Worm (Caenorhabditis elegans) whole organism, midembryonic: Measurements from ENCODE around the gene znf-593.

Experiments
- T22C8.4 ChIP-seq: fragments of 200-800 bp; sonication (Bioruptor generic); IDR thresholded peaks from 2 replicates; pipeline ENCODE4 v1.3.6; 2022; ENCODE audit warnings: missing genetic modification characterization, missing compliant biosample characterization
- flt-1 ChIP-seq: fragments of 200-800 bp; sonication (Bioruptor generic); IDR thresholded peaks from 2 replicates; pipeline ENCODE4 v1.3.6; 2022; ENCODE audit warnings: missing genetic modification characterization, missing compliant biosample characterization
- med-1 ChIP-seq: sonication (generic microtip); optimal IDR thresholded peaks from 2 replicates; lab custom pipeline; 2017; ENCODE audit warnings: missing genetic modification characterization, mild to moderate bottlenecking, missing compliant biosample characterization, antibody characterized with exemption, missing genetic modification reagents; ENCODE audit not compliant: insufficient read depth
- ref-1 ChIP-seq: fragments of 200-800 bp; sonication (Bioruptor generic); conservative IDR thresholded peaks from 2 replicates; pipeline ENCODE4 v1.3.6; 2022; ENCODE audit warnings: missing genetic modification reagents, missing genetic modification characterization, missing compliant biosample characterization
- tab-1 ChIP-seq: fragments of 200-800 bp; sonication (Bioruptor generic); IDR thresholded peaks from 2 replicates; pipeline ENCODE4 v1.3.6; 2022; ENCODE audit warnings: missing genetic modification characterization, missing compliant biosample characterization
- ztf-23 ChIP-seq: fragments of 200-800 bp; sonication (Bioruptor generic); IDR thresholded peaks from 2 replicates; pipeline ENCODE4 v1.3.6; 2022; ENCODE audit warnings: missing genetic modification reagents, missing genetic modification characterization, missing compliant biosample characterization
- ztf-29 ChIP-seq: fragments of 200-800 bp; sonication (Bioruptor generic); IDR thresholded peaks from 2 replicates; pipeline ENCODE4 v1.3.6; 2022; ENCODE audit warnings: missing genetic modification reagents, missing genetic modification characterization, missing compliant biosample characterization

- no peak for TF ChIP-seq ztf-29 (GFP tag; lab: Robert Waterston, UW)
- TF ChIP-seq tab-1 (GFP tag; lab: Robert Waterston, UW) = no peak
- no peak for TF ChIP-seq T22C8.4 (GFP tag; lab: Robert Waterston, UW)
- no peak for TF ChIP-seq flt-1 (GFP tag; lab: Robert Waterston, UW)
- TF ChIP-seq med-1 (GFP tag; lab: Kevin White, UChicago) = no peak
- TF ChIP-seq ztf-23 (GFP tag; lab: Robert Waterston, UW) = no peak
- TF ChIP-seq ref-1 (GFP tag; lab: Robert Waterston, UW) = no peak
Observed at ce11 chrIII:11954150-11954549, 35.6 kb upstream of the znf-593 start.
